Fruit fly (Drosophila melanogaster) Kc167 (cell line): ENCODE results near the gene UQCR-C1.

Experiments used
- Myc ChIP-seq: fragments of >200 bp; optimal IDR thresholded peaks from 2 replicates; lab custom pipeline; 2017; ENCODE audit warnings: missing external identifiers
- Sin3A ChIP-seq: fragments of >200 bp; optimal IDR thresholded peaks from 2 replicates; lab custom pipeline; 2018; ENCODE audit warnings: missing external identifiers
- h ChIP-seq: fragments of >200 bp; optimal IDR thresholded peaks from 3 replicates; lab custom pipeline; 2018; ENCODE audit warnings: missing external identifiers
- insv ChIP-seq: fragments of >200 bp; optimal IDR thresholded peaks from 3 replicates; lab custom pipeline; 2018; ENCODE audit warnings: missing external identifiers
- psq ChIP-seq: fragments of >200 bp; optimal IDR thresholded peaks from 2 replicates; lab custom pipeline; 2017; ENCODE audit warnings: missing external identifiers
- ttk ChIP-seq: sonication (Bioruptor generic); optimal IDR thresholded peaks from 2 replicates; lab custom pipeline; 2017; ENCODE audit warnings: missing external identifiers

The UQCR-C1 gene

dm6 chr3R:14880861-14881260 lies 9.2 kb upstream of the UQCR-C1 start:
- TF ChIP-seq ttk (lab: Kevin White, UChicago), result no peak
- no peak for TF ChIP-seq h (lab: Kevin White, UChicago)

- TF ChIP-seq psq (lab: Kevin White, UChicago) (no peak), ttk (lab: Kevin White, UChicago) (no peak), Sin3A (lab: Kevin White, UChicago) (no peak), h (lab: Kevin White, UChicago) (no peak), insv (no peak), Myc (lab: Kevin White, UChicago) (no peak)
These were observed 4.0 kb upstream of the UQCR-C1 start, which contains the start of the genes Rrp6, CG33331 and CG33332 for dm6 chr3R:14886011-14886534. TSS of gene Rrp6 (minus strand) at chr3R:14886246. TSS of gene CG33331 (plus strand) at chr3R:14886456. TSS of gene CG33332 (plus strand) at chr3R:14886456.

- TF ChIP-seq Sin3A (lab: Kevin White, UChicago) (no peak), ttk (lab: Kevin White, UChicago) (no peak), psq (lab: Kevin White, UChicago) (no peak), insv (no peak), h (lab: Kevin White, UChicago) (no peak), Myc (lab: Kevin White, UChicago) (no peak)
These were observed 4.1 kb downstream of the UQCR-C1 start, which contains the start of gene Dph2 for dm6 chr3R:14893791-14894782. TSS of gene Dph2 (minus strand) at chr3R:14893954.

DNA sequence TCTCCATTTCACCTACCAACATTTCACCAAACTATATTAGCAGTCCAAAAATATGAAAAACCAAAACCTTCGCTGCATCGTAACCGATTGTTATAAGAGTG lies 4.6 kb downstream of the UQCR-C1 start, which contains the start of gene CG14860:
CG14860 (plus strand) TSS at position 2 of the 101 bp plus-strand sequence.
- TF ChIP-seq psq (lab: Kevin White, UChicago) (no peak), Sin3A (lab: Kevin White, UChicago) (no peak), insv (no peak), h (lab: Kevin White, UChicago) (no peak), Myc (lab: Kevin White, UChicago) (no peak), ttk (lab: Kevin White, UChicago) (no peak)

- no peak for TF ChIP-seq Myc (lab: Kevin White, UChicago)
- TF ChIP-seq Sin3A (lab: Kevin White, UChicago), result no peak
- TF ChIP-seq ttk (lab: Kevin White, UChicago), result no peak
These were observed 8.3 kb downstream of the UQCR-C1 start, which contains the start of the genes Nup93-2 and CG3817 for dm6 chr3R:14898280-14898756. TSS of gene Nup93-2 (minus strand) at chr3R:14898372. TSS of gene CG3817 (plus strand) at chr3R:14898739.

DNA sequence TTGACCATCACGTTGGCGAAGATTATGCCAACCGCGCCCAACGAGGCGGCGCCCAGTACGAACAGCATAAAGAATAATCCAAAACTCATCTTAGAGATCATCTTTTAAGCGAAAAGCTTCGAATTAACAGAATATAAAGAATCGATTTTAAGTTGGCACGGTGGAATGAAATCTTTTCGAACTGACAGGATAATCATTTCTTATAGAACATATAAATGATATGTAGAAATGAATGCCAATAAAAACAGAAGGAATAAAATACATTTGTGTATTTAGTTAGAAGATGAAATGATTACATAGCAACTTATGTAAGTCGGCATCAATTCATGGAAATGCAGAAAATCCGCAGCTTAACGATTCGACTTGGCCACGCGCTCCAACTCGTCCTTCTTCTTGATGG lies 10.1 kb downstream of the UQCR-C1 start, which contains the start of gene VhaPPA1-2:
VhaPPA1-2 (minus strand) TSS at position 101 of the 400 bp plus-strand sequence.
- TF ChIP-seq Myc (lab: Kevin White, UChicago) (no peak), psq (lab: Kevin White, UChicago) (no peak), Sin3A (lab: Kevin White, UChicago) (no peak), insv (no peak), ttk (lab: Kevin White, UChicago) (no peak), h (lab: Kevin White, UChicago) (no peak)

- no peak for TF ChIP-seq Myc (lab: Kevin White, UChicago)
- TF ChIP-seq ttk (lab: Kevin White, UChicago), result no peak
- TF ChIP-seq psq (lab: Kevin White, UChicago), result no peak
- no peak for TF ChIP-seq insv
- TF ChIP-seq h (lab: Kevin White, UChicago), result no peak
- TF ChIP-seq Sin3A (lab: Kevin White, UChicago), result no peak
These were observed 11.6 kb downstream of the UQCR-C1 start, which contains the start of gene RpS5b for dm6 chr3R:14901408-14902352. TSS of gene RpS5b (minus strand) at chr3R:14901563.

DNA sequence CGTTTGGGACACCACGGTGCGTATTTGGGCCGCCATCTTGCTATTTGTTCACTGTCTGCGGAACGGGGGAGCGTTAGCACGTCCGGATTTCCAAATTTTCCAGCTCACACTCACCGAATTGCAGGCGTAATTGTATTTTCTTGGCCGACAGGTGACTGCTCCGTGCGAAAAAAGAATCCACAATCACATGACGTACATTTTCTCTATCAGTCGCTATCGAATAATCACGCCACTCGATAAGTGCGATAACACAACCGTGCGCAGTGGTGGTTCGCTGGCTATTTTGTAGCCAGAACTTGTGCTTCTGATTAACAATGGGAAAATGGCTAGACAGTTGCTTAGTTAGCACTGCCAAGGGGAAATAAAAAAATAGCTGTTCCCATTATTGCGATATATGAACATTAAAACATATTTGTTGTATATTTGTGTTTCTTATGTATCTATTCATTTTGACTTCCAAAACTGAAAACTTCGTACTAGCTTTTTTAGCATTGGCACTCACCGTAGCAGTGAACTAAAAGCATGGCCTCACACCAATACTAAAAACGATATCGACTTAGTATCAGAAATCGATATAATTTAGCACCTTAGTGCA lies 13.9 kb downstream of the UQCR-C1 start, which contains the start of gene VhaPPA1-1:
VhaPPA1-1 (minus strand) TSS at position 225 of the 595 bp plus-strand sequence.
- peak; percentile 92 for TF ChIP-seq psq (lab: Kevin White, UChicago)
- TF ChIP-seq Myc (lab: Kevin White, UChicago), result no peak
- no peak for TF ChIP-seq ttk (lab: Kevin White, UChicago)

DNA sequence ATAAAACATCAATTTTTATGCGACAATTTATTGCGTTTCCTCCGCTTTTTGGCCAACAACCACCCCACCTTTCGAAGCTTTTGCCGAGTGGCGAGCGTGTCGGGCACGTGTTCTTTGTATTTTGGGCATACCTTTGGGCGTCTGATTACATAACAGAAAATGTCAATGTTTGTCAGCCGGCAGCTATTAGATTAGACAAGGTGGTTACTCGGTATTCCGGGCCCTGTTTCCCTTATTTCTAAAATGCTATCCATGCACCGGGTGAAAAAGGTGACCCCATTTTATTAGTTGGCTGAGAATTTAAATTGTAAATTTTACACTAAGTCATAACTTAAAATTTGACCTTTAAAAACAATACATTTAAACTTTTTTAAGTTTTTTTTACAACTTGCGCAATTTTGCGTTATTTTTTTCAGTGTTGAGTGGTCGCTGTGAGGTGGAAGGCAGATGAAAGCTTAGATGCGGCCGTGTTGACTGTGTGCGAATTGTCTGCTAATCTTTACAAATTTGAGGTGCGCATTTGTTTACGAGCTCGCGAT lies 22.5 kb downstream of the UQCR-C1 start:
- TF ChIP-seq Myc (lab: Kevin White, UChicago) (no peak), ttk (lab: Kevin White, UChicago) (no peak), insv (no peak), h (lab: Kevin White, UChicago) (no peak), Sin3A (lab: Kevin White, UChicago) (no peak)

DNA sequence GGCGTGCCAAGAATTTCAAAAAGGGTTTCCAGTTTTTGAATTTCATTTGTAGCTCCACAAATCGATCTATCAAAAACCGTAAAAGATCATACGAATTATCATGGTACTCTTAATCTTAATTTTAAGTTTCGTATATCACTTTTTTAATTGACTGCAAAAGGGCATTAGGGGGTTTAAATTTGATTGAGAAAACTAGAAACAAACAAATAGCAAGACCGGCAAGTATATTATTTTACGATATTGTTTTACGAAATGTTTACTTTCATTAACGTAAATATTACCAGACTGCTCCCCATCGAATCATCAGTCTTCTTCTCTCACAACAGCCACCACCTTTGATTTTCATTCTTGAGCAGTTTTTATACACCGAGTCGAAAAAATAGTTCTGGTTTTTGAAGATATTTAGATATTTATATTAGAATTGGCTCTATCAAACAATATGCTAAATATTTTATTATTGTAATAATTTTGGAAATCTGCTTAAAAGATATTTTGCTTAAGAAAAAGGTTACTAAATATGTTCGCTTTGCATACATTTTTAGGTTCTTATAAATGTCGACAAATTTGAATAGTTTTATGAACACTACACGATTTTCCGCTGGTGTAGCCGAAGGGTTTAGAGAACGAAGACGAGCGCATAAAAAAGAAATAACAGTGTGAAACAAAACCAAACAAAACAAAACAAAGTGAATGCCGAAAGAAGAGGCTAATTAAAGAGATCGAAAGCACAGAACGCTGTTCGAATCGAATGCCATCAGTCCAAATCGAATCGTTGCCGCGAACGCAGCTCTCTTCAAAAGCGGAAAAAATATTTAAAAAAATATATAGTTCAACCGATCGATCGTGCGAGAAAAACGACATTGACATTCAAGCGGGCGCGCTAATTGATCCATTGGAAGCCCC lies 28.1 kb downstream of the UQCR-C1 start, which contains the start of gene Sdr:
Sdr (plus strand) TSS at position 702 of the 903 bp plus-strand sequence.
- TF ChIP-seq Sin3A (lab: Kevin White, UChicago) (no peak), insv (no peak), psq (lab: Kevin White, UChicago) (no peak), h (lab: Kevin White, UChicago) (no peak), Myc (lab: Kevin White, UChicago) (no peak)
